Worm (Caenorhabditis elegans): ENCODE measurements around the gene nlp-51.

nlp-51 gene

ce11 chrII:11288148-11288547 lies 31.3 kb downstream of the nlp-51 start:
- no peak for TF ChIP-seq efl-1 (optimal IDR thresholded peaks at IDR 0.05)
- TF ChIP-seq efl-1 (GFP tag; optimal IDR thresholded peaks at IDR 0.05 in 1 of 2), result peak in 1 of 2 experiments; percentile 56
- TF ChIP-seq unc-62 (GFP tag; optimal IDR thresholded peaks at IDR 0.05), result no peak
- no peak for TF ChIP-seq F16B12.6 (tag; optimal IDR thresholded peaks at IDR 0.05)
- TF ChIP-seq nhr-19 (GFP tag; conservative IDR thresholded peaks at IDR 0.05), result no peak
- no peak for TF ChIP-seq nhr-11 (tag; optimal IDR thresholded peaks at IDR 0.05)

ce11 chrII:11286445-11286844 lies 33.0 kb downstream of the nlp-51 start:
- TF ChIP-seq zag-1 (tag; optimal IDR thresholded peaks at IDR 0.05) (no peak), dpl-1 (GFP tag; optimal IDR thresholded peaks at IDR 0.05) (no peak), nhr-85 (tag) (peak; percentile 59), mef-2 (tag; optimal IDR thresholded peaks at IDR 0.05) (no peak), nhr-76 (tag; optimal IDR thresholded peaks at IDR 0.05) (no peak), alr-1 (tag; optimal IDR thresholded peaks at IDR 0.05; ENCODE audit: borderline replicate concordance) (no peak), nhr-12 (tag; optimal IDR thresholded peaks at IDR 0.05) (no peak), lin-39 (tag; optimal IDR thresholded peaks at IDR 0.05) (no peak), lsy-2 (tag; optimal IDR thresholded peaks at IDR 0.05) (no peak), C16A3.4 (tag; optimal IDR thresholded peaks at IDR 0.05) (no peak), blmp-1 (tag; optimal IDR thresholded peaks at IDR 0.05) (peak; percentile 59), fos-1 (tag; optimal IDR thresholded peaks at IDR 0.05) (no peak), irx-1 (tag; optimal IDR thresholded peaks at IDR 0.05) (no peak), ces-1 (GFP tag; optimal IDR thresholded peaks at IDR 0.05) (no peak), tlp-1 (tag; optimal IDR thresholded peaks at IDR 0.05) (no peak), skn-1 (tag; optimal IDR thresholded peaks at IDR 0.05) (no peak), nhr-11 (tag; optimal IDR thresholded peaks at IDR 0.05) (no peak), tbx-2 (tag; optimal IDR thresholded peaks at IDR 0.05) (peak; percentile 47), lin-14 (GFP tag; optimal IDR thresholded peaks at IDR 0.05) (peak; percentile 42), mep-1 (tag; optimal IDR thresholded peaks at IDR 0.05) (no peak), nhr-19 (GFP tag; conservative IDR thresholded peaks at IDR 0.05) (no peak), ceh-90 (tag; optimal IDR thresholded peaks at IDR 0.05) (no peak), hpl-2 (GFP tag; optimal IDR thresholded peaks at IDR 0.05) (no peak), ceh-82 (tag; optimal IDR thresholded peaks at IDR 0.05) (no peak), hlh-4 (tag; optimal IDR thresholded peaks at IDR 0.05) (no peak), mab-9 (GFP tag; IDR thresholded peaks at IDR 0.05) (no peak), aly-2 (tag; optimal IDR thresholded peaks at IDR 0.05) (no peak), unc-130 (tag; optimal IDR thresholded peaks at IDR 0.05) (peak; percentile 59), unc-86 (tag; optimal IDR thresholded peaks at IDR 0.05) (no peak), isw-1 (GFP tag; IDR thresholded peaks at IDR 0.05) (no peak), C04F5.9 (tag; optimal IDR thresholded peaks at IDR 0.05) (no peak), pax-3 (tag; optimal IDR thresholded peaks at IDR 0.05) (no peak), sup-37 (GFP tag; optimal IDR thresholded peaks at IDR 0.05) (no peak), nhr-90 (tag; optimal IDR thresholded peaks at IDR 0.05; ENCODE audit: poor library complexity) (no peak), lin-13 (GFP tag; optimal IDR thresholded peaks at IDR 0.05) (no peak), Y116A8C.19 (tag; optimal IDR thresholded peaks at IDR 0.05; ENCODE audit: borderline replicate concordance) (no peak), mdl-1 (tag; optimal IDR thresholded peaks at IDR 0.05) (no peak), sox-4 (tag; optimal IDR thresholded peaks at IDR 0.05) (no peak), sptf-1 (tag; optimal IDR thresholded peaks at IDR 0.05) (no peak), fkh-10 (GFP tag; optimal IDR thresholded peaks at IDR 0.05) (no peak)
